Worm (Caenorhabditis elegans) whole organism, L4 larva: Measurements from ENCODE around the gene nas-11.

Experiments used
- F26F4.8 ChIP-seq: fragments of 200-800 bp; sonication (Bioruptor generic); conservative IDR thresholded peaks from 2 replicates; pipeline ENCODE4 v1.3.6; 2022; ENCODE audit warnings: missing genetic modification characterization, missing compliant biosample characterization
- T20F7.1 ChIP-seq: fragments of 200-800 bp; sonication (Bioruptor generic); optimal IDR thresholded peaks from 2 replicates; lab custom pipeline; 2018; ENCODE audit warnings: mild to moderate bottlenecking, missing genetic modification characterization, missing compliant biosample characterization
- Y5F2A.4 ChIP-seq: fragments of 200-800 bp; sonication (Bioruptor generic); optimal IDR thresholded peaks from 2 replicates; lab custom pipeline; 2018; ENCODE audit warnings: mild to moderate bottlenecking, missing genetic modification characterization, missing compliant biosample characterization
- aha-1 ChIP-seq: fragments of 150-350 bp; peaks from one replicate; lab custom pipeline; 2014; ENCODE audit warnings: missing biosample characterization, missing genetic modification characterization
- arid-1 ChIP-seq: fragments of 200-800 bp; sonication (Bioruptor generic); conservative IDR thresholded peaks from 2 replicates; pipeline ENCODE4 v1.3.6; 2022; ENCODE audit warnings: missing genetic modification reagents, missing genetic modification characterization, missing compliant biosample characterization
- daf-16 ChIP-seq, 3 experiments: sonication (generic microtip); optimal IDR thresholded peaks; 2 replicates each; lab custom pipeline; 2016 to 2017; ENCODE audit warnings: missing genetic modification characterization in 3 of 3, missing genetic modification reagents in 3 of 3, mild to moderate bottlenecking in 2 of 3, missing compliant biosample characterization in 2 of 3, missing biosample characterization in 1 of 3, moderate library complexity in 1 of 3
- dmd-6 ChIP-seq: fragments of 200-800 bp; sonication (Bioruptor generic); IDR thresholded peaks from 2 replicates; pipeline ENCODE4 v1.3.6; 2022; ENCODE audit warnings: missing genetic modification reagents, missing genetic modification characterization, missing compliant biosample characterization
- dve-1 ChIP-seq: sonication (generic microtip); optimal IDR thresholded peaks from 2 replicates; lab custom pipeline; 2017; ENCODE audit warnings: antibody characterized with exemption, mild to moderate bottlenecking, missing genetic modification characterization, missing compliant biosample characterization; ENCODE audit not compliant: insufficient read depth
- egl-43 ChIP-seq: fragments of 200-800 bp; sonication (Bioruptor generic); IDR thresholded peaks from 2 replicates; pipeline ENCODE4 v1.3.6; 2022; ENCODE audit warnings: missing genetic modification reagents, missing genetic modification characterization, missing compliant biosample characterization
- fkh-10 ChIP-seq: fragments of 150-350 bp; optimal IDR thresholded peaks from 2 replicates; lab custom pipeline; 2014; ENCODE audit warnings: missing biosample characterization, missing genetic modification reagents, missing genetic modification characterization
- gei-8 ChIP-seq: fragments of 200-800 bp; sonication (Bioruptor generic); optimal IDR thresholded peaks from 2 replicates; lab custom pipeline; 2018; ENCODE audit warnings: mild to moderate bottlenecking, missing genetic modification characterization, missing compliant biosample characterization
- hlh-11 ChIP-seq: fragments of 200-800 bp; sonication (Bioruptor generic); optimal IDR thresholded peaks from 2 replicates; lab custom pipeline; 2018; ENCODE audit warnings: mild to moderate bottlenecking, missing genetic modification characterization, missing compliant biosample characterization
- hlh-30 ChIP-seq: sonication (generic microtip); optimal IDR thresholded peaks from 2 replicates; lab custom pipeline; 2017; ENCODE audit warnings: antibody characterized with exemption, mild to moderate bottlenecking, missing genetic modification characterization, missing compliant biosample characterization; ENCODE audit not compliant: insufficient read depth
- hmg-1.1 ChIP-seq: fragments of 200-800 bp; sonication (Bioruptor generic); IDR thresholded peaks from 2 replicates; pipeline ENCODE4 v1.3.6; 2022; ENCODE audit warnings: missing genetic modification reagents, missing genetic modification characterization, missing compliant biosample characterization
- jun-1 ChIP-seq: fragments of 150-350 bp; optimal IDR thresholded peaks from 2 replicates; lab custom pipeline; 2014; ENCODE audit warnings: missing biosample characterization, missing genetic modification reagents, missing genetic modification characterization
- lin-38 ChIP-seq: fragments of 200-800 bp; sonication (Bioruptor generic); IDR thresholded peaks from 2 replicates; pipeline ENCODE4 v1.3.6; 2022; ENCODE audit warnings: missing genetic modification reagents, missing genetic modification characterization, missing compliant biosample characterization
- lsy-2 ChIP-seq, 2 experiments: fragments of 150-350 bp in 1 of 2; sonication (generic microtip) in 1 of 2; optimal IDR thresholded peaks; 2 replicates each; lab custom pipeline; 2014 to 2017; ENCODE audit warnings: missing biosample characterization in 2 of 2, missing genetic modification characterization in 2 of 2
- mdl-1 ChIP-seq, 2 experiments: fragments of 150-350 bp in 1 of 2; sonication (generic microtip) in 1 of 2; optimal IDR thresholded peaks; 2 replicates each; lab custom pipeline; 2014 to 2017; ENCODE audit warnings: missing biosample characterization in 2 of 2, missing genetic modification characterization in 2 of 2
- mep-1 ChIP-seq: fragments of 150-350 bp; sonication (generic microtip); optimal IDR thresholded peaks from 3 replicates; lab custom pipeline; 2014; ENCODE audit warnings: missing biosample characterization, missing genetic modification characterization
- nhr-28 ChIP-seq: fragments of 150-350 bp; optimal IDR thresholded peaks from 2 replicates; lab custom pipeline; 2014; ENCODE audit warnings: missing biosample characterization, missing genetic modification characterization
- php-3 ChIP-seq: fragments of 200-800 bp; sonication (Bioruptor generic); IDR thresholded peaks from 2 replicates; pipeline ENCODE4 v1.3.6; 2022; ENCODE audit warnings: missing genetic modification reagents, missing genetic modification characterization, missing compliant biosample characterization
- pqm-1 ChIP-seq: sonication (generic microtip); optimal IDR thresholded peaks from 2 replicates; lab custom pipeline; 2017; ENCODE audit warnings: missing biosample characterization, missing genetic modification characterization
- skn-1 ChIP-seq: fragments of 150-350 bp; optimal IDR thresholded peaks from 2 replicates; lab custom pipeline; 2014; ENCODE audit warnings: missing biosample characterization, missing genetic modification characterization
- tag-97 ChIP-seq: fragments of 200-800 bp; sonication (Bioruptor generic); IDR thresholded peaks from 2 replicates; pipeline ENCODE4 v1.3.6; 2022; ENCODE audit warnings: missing genetic modification characterization, missing compliant biosample characterization
- unc-62 ChIP-seq, 3 experiments: fragments of 150-350 bp in 1 of 3; sonication (generic microtip); optimal IDR thresholded peaks in 2 of 3; peaks in 1 of 3; 1 replicate in 1 of 3; 2 replicates in 2 of 3; lab custom pipeline; 2014 to 2017; ENCODE audit warnings: missing biosample characterization in 3 of 3, missing genetic modification characterization in 3 of 3, missing genetic modification reagents in 3 of 3, missing genotype in 1 of 3
- zip-11 ChIP-seq: fragments of 200-800 bp; sonication (Bioruptor generic); IDR thresholded peaks from 2 replicates; pipeline ENCODE4 v1.3.6; 2022; ENCODE audit warnings: missing genetic modification characterization, missing compliant biosample characterization
- zip-2 ChIP-seq: fragments of 150-350 bp; optimal IDR thresholded peaks from 2 replicates; lab custom pipeline; 2014; ENCODE audit warnings: missing biosample characterization, missing genetic modification characterization

nas-11 gene

DNA sequence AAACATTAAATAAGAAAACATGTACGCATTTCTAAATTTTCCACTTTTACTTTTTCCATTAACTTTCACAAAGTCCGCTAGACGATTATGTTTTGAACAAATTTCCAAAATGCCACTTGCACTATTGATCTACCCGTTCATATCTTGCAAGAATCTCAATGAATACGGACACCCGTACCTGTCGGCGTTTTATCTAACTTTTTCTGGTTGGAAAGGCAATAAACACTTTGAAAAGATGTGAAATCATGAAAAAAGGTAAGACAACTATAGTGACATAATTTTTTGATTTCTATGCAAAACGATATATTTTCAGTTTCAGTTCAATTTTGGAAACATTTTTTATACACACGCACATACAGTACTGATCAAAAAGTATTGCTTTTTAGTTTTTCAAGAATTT, 41.7 kb upstream of the nas-11 start:
- TF ChIP-seq unc-62 (GFP tag; optimal IDR thresholded peaks at IDR 0.05 in 1 of 2; lab: Kevin White, UChicago) (peak in 1 of 2 experiments; percentile 92), unc-62 (tag; optimal IDR thresholded peaks at IDR 0.05; lab: Kevin White, UChicago) (no peak), hlh-11 (tag; lab: Kevin White, UChicago) (no peak), mdl-1 (tag; optimal IDR thresholded peaks at IDR 0.05; lab: Kevin White, UChicago) (no peak), mep-1 (tag; lab: Kevin White, UChicago) (no peak)
- TF ChIP-seq, all 104 proteins: peak for 1

DNA sequence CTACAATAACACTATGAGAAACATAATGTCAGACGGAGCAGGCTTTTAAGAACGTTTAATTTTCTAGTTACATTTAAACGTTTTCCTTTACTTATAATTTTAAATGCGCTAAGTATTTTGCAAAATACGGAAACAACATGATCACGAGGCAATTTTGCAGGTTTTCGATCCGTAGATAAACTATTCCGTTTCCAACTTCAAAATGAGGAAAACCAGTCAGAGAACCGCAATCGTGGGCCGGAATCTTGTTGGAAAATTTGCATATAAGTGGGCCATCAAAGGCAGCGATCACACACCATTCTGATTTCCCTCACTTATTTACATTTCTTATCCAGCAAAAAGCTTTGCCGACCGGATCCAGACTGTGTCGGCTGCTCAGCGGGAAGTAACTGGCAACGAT, 40.9 kb upstream of the nas-11 start, which contains the start of gene col-172:
TSS of gene col-172 (plus strand) at position 301 of the 400 bp plus-strand sequence.
- TF ChIP-seq Y5F2A.4 (GFP tag; lab: Kevin White, UChicago) (no peak), tag-97 (GFP tag; lab: Robert Waterston, UW) (no peak), dve-1 (tag; lab: Kevin White, UChicago) (no peak), zip-11 (GFP tag; lab: Robert Waterston, UW) (no peak), nhr-28 (tag; lab: Kevin White, UChicago) (no peak), fkh-10 (GFP tag; lab: Kevin White, UChicago) (no peak)

DNA sequence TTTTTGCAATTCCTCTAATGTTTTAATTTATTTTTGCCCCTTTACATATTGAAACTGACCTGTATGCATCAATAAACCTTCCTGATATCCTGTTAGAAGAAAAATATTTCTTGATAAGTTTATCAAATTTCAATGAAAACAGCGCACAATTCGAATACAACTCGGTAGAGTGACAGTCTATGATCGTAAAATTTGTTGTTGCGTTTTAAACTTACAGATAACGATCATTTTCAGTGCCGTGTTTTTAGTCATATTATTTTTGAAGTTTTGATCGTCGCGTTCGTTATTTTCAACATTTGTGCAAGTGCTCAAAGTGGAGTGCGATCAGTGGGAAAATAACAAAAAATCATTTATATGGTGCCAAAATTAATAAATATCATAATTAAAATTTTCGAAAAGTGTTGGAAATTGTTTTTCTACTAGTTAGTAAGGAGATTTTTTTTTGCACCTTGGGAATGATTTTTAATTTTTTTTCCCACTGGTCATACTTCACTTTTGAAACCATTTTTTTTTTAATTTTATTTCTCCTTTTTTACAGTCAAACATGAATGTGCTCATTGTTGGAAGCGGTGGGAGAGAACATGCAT, 39.0 kb upstream of the nas-11 start, which contains the start of gene F38B6.4:
TSS of gene F38B6.4 (plus strand) at position 537 of the 587 bp plus-strand sequence.
- TF ChIP-seq nhr-28 (tag; lab: Kevin White, UChicago) (peak; percentile 75), dmd-6 (GFP tag; lab: Robert Waterston, UW) (peak; percentile 58), zip-2 (no peak), php-3 (GFP tag; lab: Robert Waterston, UW) (peak; percentile 54; the same call in 1 of the 2 replicates), hlh-11 (tag; lab: Kevin White, UChicago) (peak; percentile 45), pqm-1 (tag; lab: Kevin White, UChicago) (peak; percentile 48), arid-1 (GFP tag; lab: Robert Waterston, UW) (no peak), dve-1 (tag; lab: Kevin White, UChicago) (peak; percentile 81), daf-16 (GFP tag; optimal IDR thresholded peaks at IDR 0.05; lab: Kevin White, UChicago) (no peak), daf-16 (tag; optimal IDR thresholded peaks at IDR 0.05; lab: Kevin White, UChicago) (peak; percentile 98)
- TF ChIP-seq, all 104 proteins: peak for 7

DNA sequence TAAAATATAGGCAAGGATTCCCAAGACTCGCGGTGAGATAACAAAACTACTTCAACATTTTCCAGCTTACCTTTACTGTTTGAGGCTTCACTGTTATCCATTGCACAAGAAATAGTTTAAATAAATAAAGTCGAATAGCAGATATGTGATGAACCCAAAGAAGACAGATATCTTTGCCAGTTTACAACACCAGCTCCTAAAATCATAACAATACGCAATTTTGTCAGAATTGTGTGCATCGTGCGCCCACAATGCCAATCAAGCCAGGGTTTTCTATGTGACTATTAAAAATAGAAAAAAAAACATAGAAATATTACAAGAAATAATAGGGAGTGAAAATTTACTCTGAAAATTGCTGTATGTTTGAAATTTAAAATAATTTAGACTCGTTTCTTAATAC, 30.7 kb upstream of the nas-11 start, which contains the start of gene F38B6.8:
TSS of gene F38B6.8 (minus strand) at position 101 of the 400 bp plus-strand sequence.
- TF ChIP-seq F26F4.8 (GFP tag; lab: Robert Waterston, UW) (no peak), T20F7.1 (GFP tag; lab: Kevin White, UChicago) (no peak), skn-1 (tag; lab: Kevin White, UChicago) (no peak), jun-1 (tag; lab: Kevin White, UChicago) (no peak), unc-62 (GFP tag; optimal IDR thresholded peaks at IDR 0.05 in 1 of 2; lab: Kevin White, UChicago) (peak in 1 of 2 experiments; percentile 13), unc-62 (tag; optimal IDR thresholded peaks at IDR 0.05; lab: Kevin White, UChicago) (no peak)

DNA sequence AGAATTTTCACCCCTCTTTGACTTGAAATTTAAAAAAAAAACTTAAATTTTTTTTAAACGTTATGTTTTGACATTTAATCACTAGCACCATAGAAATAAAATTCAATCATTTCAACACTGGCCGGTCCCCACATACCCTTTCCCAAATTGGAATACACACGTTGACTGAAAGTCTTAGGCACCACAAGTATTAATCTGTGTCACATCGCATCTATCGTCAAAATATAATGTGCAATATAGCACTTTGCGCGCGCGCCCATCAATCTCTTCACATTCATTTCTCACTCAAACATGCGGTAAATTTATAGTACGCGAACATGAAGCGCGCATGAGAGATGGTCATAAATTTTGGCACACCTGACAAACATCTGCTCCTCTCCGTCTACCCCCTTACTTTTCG, 26.0 kb upstream of the nas-11 start:
- TF ChIP-seq egl-43 (GFP tag; lab: Robert Waterston, UW) = no peak
- no peak for TF ChIP-seq lsy-2 (tag; optimal IDR thresholded peaks at IDR 0.05; lab: Kevin White, UChicago)
- peak in 1 of 2 experiments; percentile 90 for TF ChIP-seq unc-62 (GFP tag; optimal IDR thresholded peaks at IDR 0.05 in 1 of 2; lab: Kevin White, UChicago)
- TF ChIP-seq unc-62 (tag; optimal IDR thresholded peaks at IDR 0.05; lab: Kevin White, UChicago) = no peak
- no peak for TF ChIP-seq gei-8 (GFP tag; lab: Kevin White, UChicago)
- TF ChIP-seq hmg-1.1 = no peak
- TF ChIP-seq skn-1 (tag; lab: Kevin White, UChicago) = no peak
- TF ChIP-seq lin-38 = no peak

DNA sequence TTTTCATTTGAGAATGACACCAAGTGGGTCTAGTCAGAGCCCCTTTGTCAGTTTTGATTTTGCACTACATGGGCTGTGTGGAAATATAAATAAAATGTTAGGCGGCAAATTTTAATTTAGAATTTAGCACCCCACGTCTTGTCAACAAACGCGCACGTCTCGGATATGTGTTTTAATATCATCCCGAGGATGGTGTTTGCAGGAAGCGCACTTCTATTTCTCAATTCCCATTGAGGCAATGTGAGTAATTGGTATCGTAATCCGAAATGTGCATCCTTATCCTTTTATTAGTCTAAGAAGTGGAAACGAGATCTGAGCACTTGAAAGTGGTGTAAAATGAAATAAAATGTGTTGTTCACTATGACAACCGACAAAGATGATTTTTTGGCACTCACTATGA, 25.6 kb upstream of the nas-11 start:
- TF ChIP-seq hlh-30 (no peak), aha-1 (tag; lab: Kevin White, UChicago) (peak; percentile 66)
